Worm (Caenorhabditis elegans): Measurements from ENCODE around the gene C07A9.12.
A peak's percentile ranks its signal among the peaks of the same experiment; 100 is the strongest.

ce11 chrIII:9752852-9753251 is 25.5 kb upstream of the C07A9.12 start, which contains the start of gene ech-6:
- no peak for TF ChIP-seq lin-39 (tag; optimal IDR thresholded peaks at IDR 0.05)
- TF ChIP-seq sea-2 (GFP tag; optimal IDR thresholded peaks at IDR 0.05), result no peak
- TF ChIP-seq snpc-4 (tag; optimal IDR thresholded peaks at IDR 0.05), result no peak
- no peak for TF ChIP-seq mdl-1 (tag; optimal IDR thresholded peaks at IDR 0.05)
- TF ChIP-seq ceh-82 (tag; optimal IDR thresholded peaks at IDR 0.05), result no peak
- peak; percentile 20 for TF ChIP-seq nfya-1 (tag; optimal IDR thresholded peaks at IDR 0.05; ENCODE audit: insufficient read depth)
- TF ChIP-seq nhr-77 (tag; optimal IDR thresholded peaks at IDR 0.05), result no peak
- TF ChIP-seq fos-1 (tag; optimal IDR thresholded peaks at IDR 0.05), result no peak

Data from whole organism, L3 larva.